Fruit fly (Drosophila melanogaster): ENCODE measurements around the gene Cyp6d5.

Gene Cyp6d5

DNA sequence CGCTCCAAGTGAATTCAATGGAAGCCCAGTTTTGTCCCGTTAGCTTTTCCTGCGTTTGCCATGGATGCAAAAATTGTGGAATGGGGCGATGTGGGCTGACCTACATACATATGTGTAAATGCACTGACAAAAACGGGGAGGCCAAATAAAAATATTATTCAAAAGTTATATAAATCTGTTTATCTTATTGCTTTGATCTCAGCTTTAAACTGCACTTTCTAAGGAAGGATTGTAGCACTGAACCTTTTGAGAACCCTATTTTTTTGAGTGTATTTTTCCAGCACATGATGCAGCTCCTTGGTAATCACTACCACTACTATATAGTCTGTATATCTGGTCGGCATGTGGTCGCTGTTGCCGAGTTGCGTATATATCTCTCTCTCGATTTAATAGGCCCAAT lies 48.0 kb downstream of the Cyp6d5 start (continued):
- TF ChIP-seq ERR (GFP tag; optimal IDR thresholded peaks at IDR 0.05) (no peak), Dip2 (GFP tag; IDR thresholded peaks at IDR 0.05) (no peak), h (optimal IDR thresholded peaks at IDR 0.05) (no peak), hbn (GFP tag; IDR thresholded peaks at IDR 0.05; ENCODE audit: partially characterized antibody) (no peak), CG34376 (GFP tag; optimal IDR thresholded peaks at IDR 0.05) (no peak), vnd (GFP tag; IDR thresholded peaks at IDR 0.05; ENCODE audit: partially characterized antibody) (no peak), bbx (GFP tag; IDR thresholded peaks at IDR 0.05; ENCODE audit: partially characterized antibody) (no peak), CG1832 (GFP tag; optimal IDR thresholded peaks at IDR 0.05) (no peak), Doc2 (GFP tag; IDR thresholded peaks at IDR 0.05) (no peak), CG7839 (tag; optimal IDR thresholded peaks at IDR 0.05) (peak; percentile 49), CG17802 (tag; optimal IDR thresholded peaks at IDR 0.05) (no peak), stwl (tag; optimal IDR thresholded peaks at IDR 0.05) (no peak), dpn (GFP tag; optimal IDR thresholded peaks at IDR 0.05) (peak; percentile 7 to 34), slbo (GFP tag; IDR thresholded peaks at IDR 0.05) (peak; percentile 62), Asciz (GFP tag; optimal IDR thresholded peaks at IDR 0.05) (peak; percentile 14), aop (GFP tag; IDR thresholded peaks at IDR 0.05) (no peak), CG6791 (GFP tag; IDR thresholded peaks at IDR 0.05; ENCODE audit: partially characterized antibody) (no peak), Dll (GFP tag; IDR thresholded peaks at IDR 0.05; ENCODE audit: partially characterized antibody) (no peak), CG11085 (GFP tag; IDR thresholded peaks at IDR 0.05) (no peak), Sry-β (GFP tag; optimal IDR thresholded peaks at IDR 0.05) (no peak), CG6854 (GFP tag; optimal IDR thresholded peaks at IDR 0.05) (peak; percentile 23), CG10321 (GFP tag; IDR thresholded peaks at IDR 0.05) (0 out of 2 replicates have a peak, but pooled peaks have one; percentile 41), CG5180 (GFP tag; optimal IDR thresholded peaks at IDR 0.05) (no peak), CG11695 (GFP tag; IDR thresholded peaks at IDR 0.05) (peak; percentile 62; the same call in 1 of the 3 replicates), row (GFP tag; IDR thresholded peaks at IDR 0.05) (peak; percentile 59), CG4707 (GFP tag; optimal IDR thresholded peaks at IDR 0.05) (no peak), Lim3 (GFP tag; IDR thresholded peaks at IDR 0.05) (no peak), CG6689 (GFP tag; IDR thresholded peaks at IDR 0.05) (peak; percentile 44; the same call in 1 of the 2 replicates), CG31365 (tag; optimal IDR thresholded peaks at IDR 0.05) (no peak), CG16779 (GFP tag; IDR thresholded peaks at IDR 0.05) (no peak), Usf (GFP tag; optimal IDR thresholded peaks at IDR 0.05) (no peak), CG9817 (tag; optimal IDR thresholded peaks at IDR 0.05) (peak; percentile 22), CG8290 (GFP tag; optimal IDR thresholded peaks at IDR 0.05) (no peak), CG8290 (tag; optimal IDR thresholded peaks at IDR 0.05) (no peak), CG11723 (GFP tag; optimal IDR thresholded peaks at IDR 0.05) (no peak), Fer1 (GFP tag; optimal IDR thresholded peaks at IDR 0.05) (peak; percentile 48), Myb (GFP tag; optimal IDR thresholded peaks at IDR 0.05) (no peak), CG18011 (GFP tag; optimal IDR thresholded peaks at IDR 0.05) (no peak), Xrp1 (GFP tag; IDR thresholded peaks at IDR 0.05) (peak; percentile 32; the same call in 1 of the 2 replicates), ro (GFP tag; IDR thresholded peaks at IDR 0.05) (no peak), Camta (GFP tag; optimal IDR thresholded peaks at IDR 0.05) (no peak), CG15011 (GFP tag; optimal IDR thresholded peaks at IDR 0.05) (peak; percentile 1), disco-r (GFP tag; optimal IDR thresholded peaks at IDR 0.05) (no peak), ind (GFP tag; optimal IDR thresholded peaks at IDR 0.05) (peak; percentile 46), CG10654 (GFP tag; optimal IDR thresholded peaks at IDR 0.05) (peak; percentile 38), HHEX (GFP tag; optimal IDR thresholded peaks at IDR 0.05) (peak; percentile 58), al (GFP tag; IDR thresholded peaks at IDR 0.05) (no peak), lab (GFP tag; optimal IDR thresholded peaks at IDR 0.05) (peak; percentile 77), Elba2 (GFP tag; optimal IDR thresholded peaks at IDR 0.05) (no peak), en (GFP tag; optimal IDR thresholded peaks at IDR 0.05) (no peak), HLH4C (GFP tag; IDR thresholded peaks at IDR 0.05; ENCODE audit: partially characterized antibody) (no peak)

Data from whole organism, embryonic.